Worm (Caenorhabditis elegans) whole organism, L1 larva: ENCODE data around the gene psmd-9.

Source experiments
- C04F5.9 ChIP-seq: sonication (generic microtip); optimal IDR thresholded peaks from 2 replicates; lab custom pipeline; 2016; ENCODE audit warnings: missing genetic modification characterization, missing compliant biosample characterization
- C16A3.4 ChIP-seq: fragments of 150-350 bp; optimal IDR thresholded peaks from 2 replicates; lab custom pipeline; 2014; ENCODE audit warnings: missing biosample characterization, missing genetic modification characterization
- C34B4.2 ChIP-seq: sonication (generic microtip); optimal IDR thresholded peaks from 2 replicates; lab custom pipeline; 2017; ENCODE audit warnings: mild to moderate bottlenecking, missing genetic modification characterization, missing compliant biosample characterization
- Y116A8C.19 ChIP-seq: sonication (generic microtip); optimal IDR thresholded peaks from 2 replicates; lab custom pipeline; 2016; ENCODE audit warnings: missing compliant biosample characterization, missing genetic modification characterization, borderline replicate concordance
- aly-2 ChIP-seq: fragments of 150-350 bp; optimal IDR thresholded peaks from 2 replicates; lab custom pipeline; 2014; ENCODE audit warnings: missing biosample characterization, missing genetic modification characterization
- blmp-1 ChIP-seq: fragments of 150-350 bp; optimal IDR thresholded peaks from 2 replicates; lab custom pipeline; 2014; ENCODE audit warnings: missing biosample characterization, missing genetic modification characterization
- ceh-88 ChIP-seq: fragments of 200-800 bp; sonication (Bioruptor generic); IDR thresholded peaks from 2 replicates; pipeline ENCODE4 v1.3.6; 2022; ENCODE audit warnings: missing genetic modification characterization, missing compliant biosample characterization
- ceh-90 ChIP-seq: sonication (generic microtip); optimal IDR thresholded peaks from 2 replicates; lab custom pipeline; 2016; ENCODE audit warnings: missing genetic modification characterization, missing compliant biosample characterization
- dpl-1 ChIP-seq, 3 experiments: fragments of 150-350 bp in 2 of 3; sonication (generic microtip) in 1 of 3; optimal IDR thresholded peaks; 2 replicates each; lab custom pipeline; 2014 to 2017; ENCODE audit warnings: missing biosample characterization in 3 of 3, missing genetic modification characterization in 3 of 3, missing genetic modification reagents in 3 of 3
- efl-1 ChIP-seq, 4 experiments: fragments of 150-350 bp; optimal IDR thresholded peaks in 3 of 4; peaks in 1 of 4; 1 replicate in 1 of 4; 2 replicates in 3 of 4; lab custom pipeline; 2014; ENCODE audit warnings: missing biosample characterization in 2 of 4, missing genetic modification characterization in 2 of 4, missing genetic modification reagents in 2 of 4
- egl-13 ChIP-seq: sonication (generic microtip); optimal IDR thresholded peaks from 2 replicates; lab custom pipeline; 2016; ENCODE audit warnings: missing genotype, missing genetic modification reagents, missing genetic modification characterization, missing compliant biosample characterization
- elt-2 ChIP-seq: sonication (generic microtip); optimal IDR thresholded peaks from 2 replicates; lab custom pipeline; 2016; ENCODE audit warnings: missing genetic modification characterization, mild to moderate bottlenecking, inconsistent platforms, missing compliant biosample characterization, missing genetic modification reagents
- elt-3 ChIP-seq, 6 experiments: fragments of 150-350 bp in 1 of 6; sonication (generic microtip); optimal IDR thresholded peaks; 2 replicates each; lab custom pipeline; 2017 to 2018; ENCODE audit warnings: missing biosample characterization in 6 of 6, missing genetic modification characterization in 6 of 6, inconsistent platforms in 1 of 6
- fkh-10 ChIP-seq: sonication (generic microtip); optimal IDR thresholded peaks from 2 replicates; lab custom pipeline; 2017; ENCODE audit warnings: missing biosample characterization, missing genetic modification reagents, missing genetic modification characterization
- hpl-2 ChIP-seq: fragments of 150-350 bp; optimal IDR thresholded peaks from 2 replicates; lab custom pipeline; 2014; ENCODE audit warnings: missing biosample characterization, missing genetic modification reagents, missing genetic modification characterization
- isw-1 ChIP-seq: fragments of 200-800 bp; sonication (Bioruptor generic); IDR thresholded peaks from 2 replicates; pipeline ENCODE4 v1.3.6; 2022; ENCODE audit warnings: missing genetic modification characterization, missing compliant biosample characterization
- lin-15B ChIP-seq: fragments of 150-350 bp; sonication (generic microtip); optimal IDR thresholded peaks from 3 replicates; lab custom pipeline; 2014; ENCODE audit warnings: missing biosample characterization, missing genetic modification characterization
- lin-35 ChIP-seq, 2 experiments: fragments of 150-350 bp; optimal IDR thresholded peaks; 2 replicates each; lab custom pipeline; 2014; ENCODE audit warnings: missing biosample characterization in 2 of 2, missing genetic modification characterization in 2 of 2, missing genetic modification reagents in 2 of 2
- lin-39 ChIP-seq: fragments of 150-350 bp; optimal IDR thresholded peaks from 2 replicates; lab custom pipeline; 2014; ENCODE audit warnings: missing biosample characterization, missing genetic modification reagents, missing genetic modification characterization
- lir-3 ChIP-seq: sonication (generic microtip); optimal IDR thresholded peaks from 2 replicates; lab custom pipeline; 2016; ENCODE audit warnings: mild to moderate bottlenecking, missing genetic modification characterization, moderate library complexity, missing compliant biosample characterization; ENCODE audit not compliant: poor library complexity
- mdl-1 ChIP-seq, 2 experiments: fragments of 150-350 bp; optimal IDR thresholded peaks; 2 replicates each; lab custom pipeline; 2014 to 2017; ENCODE audit warnings: missing biosample characterization in 2 of 2, missing genetic modification characterization in 2 of 2, inconsistent platforms in 1 of 2
- mef-2 ChIP-seq: fragments of 150-350 bp; optimal IDR thresholded peaks from 2 replicates; lab custom pipeline; 2014; ENCODE audit warnings: missing biosample characterization, missing genetic modification characterization
- mep-1 ChIP-seq: fragments of 150-350 bp; optimal IDR thresholded peaks from 2 replicates; lab custom pipeline; 2014; ENCODE audit warnings: missing biosample characterization, missing genetic modification characterization
- nhr-237 ChIP-seq: fragments of 150-350 bp; optimal IDR thresholded peaks from 2 replicates; lab custom pipeline; 2014; ENCODE audit warnings: missing biosample characterization, missing genetic modification characterization
- nhr-28 ChIP-seq: fragments of 150-350 bp; optimal IDR thresholded peaks from 2 replicates; lab custom pipeline; 2014; ENCODE audit warnings: missing biosample characterization, missing genetic modification characterization
- nhr-47 ChIP-seq: sonication (generic microtip); optimal IDR thresholded peaks from 2 replicates; lab custom pipeline; 2016; ENCODE audit warnings: mild to moderate bottlenecking, missing genetic modification characterization, moderate library complexity, missing compliant biosample characterization
- nhr-71 ChIP-seq: sonication (generic microtip); optimal IDR thresholded peaks from 2 replicates; lab custom pipeline; 2016; ENCODE audit warnings: mild to moderate bottlenecking, missing genetic modification characterization, moderate library complexity, missing compliant biosample characterization
- nhr-76 ChIP-seq: sonication (generic microtip); optimal IDR thresholded peaks from 2 replicates; lab custom pipeline; 2017; ENCODE audit warnings: missing biosample characterization, missing genetic modification characterization
- nhr-77 ChIP-seq: fragments of 150-350 bp; optimal IDR thresholded peaks from 2 replicates; lab custom pipeline; 2014; ENCODE audit warnings: missing biosample characterization, missing genetic modification characterization
- nhr-84 ChIP-seq: sonication (generic microtip); optimal IDR thresholded peaks from 2 replicates; lab custom pipeline; 2017; ENCODE audit warnings: missing biosample characterization, missing genetic modification characterization
- pag-3 ChIP-seq: sonication (generic microtip); optimal IDR thresholded peaks from 2 replicates; lab custom pipeline; 2017; ENCODE audit warnings: missing genetic modification characterization, mild to moderate bottlenecking, missing compliant biosample characterization, antibody characterized with exemption, borderline replicate concordance; ENCODE audit not compliant: insufficient read depth
- rnt-1 ChIP-seq: sonication (generic microtip); optimal IDR thresholded peaks from 2 replicates; lab custom pipeline; 2016; ENCODE audit warnings: mild to moderate bottlenecking, missing genetic modification characterization, moderate library complexity, missing compliant biosample characterization
- skn-1 ChIP-seq: fragments of 150-350 bp; optimal IDR thresholded peaks from 2 replicates; lab custom pipeline; 2014; ENCODE audit warnings: missing biosample characterization, missing genetic modification characterization
- snu-23 ChIP-seq: sonication (generic microtip); optimal IDR thresholded peaks from 2 replicates; lab custom pipeline; 2016; ENCODE audit warnings: missing genetic modification characterization, missing compliant biosample characterization
- swsn-7 ChIP-seq: sonication (generic microtip); optimal IDR thresholded peaks from 2 replicates; lab custom pipeline; 2016; ENCODE audit warnings: missing genetic modification characterization, missing compliant biosample characterization
- tbx-2 ChIP-seq: sonication (generic microtip); optimal IDR thresholded peaks from 2 replicates; lab custom pipeline; 2016; ENCODE audit warnings: missing genetic modification characterization, missing compliant biosample characterization
- unc-130 ChIP-seq: fragments of 150-350 bp; optimal IDR thresholded peaks from 2 replicates; lab custom pipeline; 2017; ENCODE audit warnings: missing biosample characterization, missing genetic modification characterization, inconsistent platforms
- unc-98 ChIP-seq: fragments of 200-800 bp; sonication (Bioruptor generic); IDR thresholded peaks from 2 replicates; pipeline ENCODE4 v1.3.6; 2022; ENCODE audit warnings: missing genetic modification characterization, missing compliant biosample characterization
- zip-4 ChIP-seq: fragments of 200-800 bp; sonication (Bioruptor generic); optimal IDR thresholded peaks from 2 replicates; lab custom pipeline; 2018; ENCODE audit warnings: mild to moderate bottlenecking, missing genetic modification characterization, moderate library complexity, missing compliant biosample characterization
- ztf-11 ChIP-seq, 2 experiments: sonication (generic microtip); optimal IDR thresholded peaks; 2 replicates each; lab custom pipeline; 2016 to 2017; ENCODE audit warnings: missing genetic modification characterization in 2 of 2, missing biosample characterization in 1 of 2, missing compliant biosample characterization in 1 of 2
- ztf-4 ChIP-seq: fragments of 150-350 bp; optimal IDR thresholded peaks from 2 replicates; lab custom pipeline; 2014; ENCODE audit warnings: missing biosample characterization, missing genetic modification characterization

Gene psmd-9

DNA sequence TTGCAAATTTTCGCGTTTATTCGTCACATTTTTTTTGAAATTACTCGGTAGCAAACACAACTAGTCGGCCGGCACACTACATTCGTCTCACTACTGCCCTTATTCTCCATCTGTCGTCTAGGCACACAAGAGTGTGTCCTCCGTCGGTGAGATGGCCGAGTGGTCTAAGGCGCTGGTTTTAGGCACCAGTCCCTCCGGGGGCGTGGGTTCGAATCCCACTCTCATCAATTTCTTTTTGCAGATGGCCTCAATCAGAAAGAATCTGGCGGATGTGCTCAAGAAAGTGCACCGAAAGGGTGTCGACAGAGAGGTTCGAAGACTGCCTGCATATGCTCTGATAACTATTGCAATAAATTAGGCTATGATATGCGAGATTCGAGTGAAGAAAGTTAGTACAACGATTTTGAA lies 48.8 kb upstream of the psmd-9 start (continued):
- TF ChIP-seq ztf-4 (tag; lab: Kevin White, UChicago) (no peak), ceh-88 (GFP tag; lab: Robert Waterston, UW) (peak; percentile 63), blmp-1 (tag; lab: Kevin White, UChicago) (peak; percentile 18), rnt-1 (tag; lab: Kevin White, UChicago) (peak; percentile 82), isw-1 (GFP tag; lab: Robert Waterston, UW) (peak; percentile 57), nhr-47 (peak; percentile 80), nhr-237 (tag; lab: Kevin White, UChicago) (peak; percentile 27), lin-35 (GFP tag; optimal IDR thresholded peaks at IDR 0.05; lab: Kevin White, UChicago) (peak; percentile 35 to 83), fkh-10 (peak; percentile 44), nhr-28 (tag; lab: Kevin White, UChicago) (no peak), nhr-76 (tag; lab: Kevin White, UChicago) (no peak), skn-1 (tag; lab: Kevin White, UChicago) (peak; percentile 50), ztf-11 (tag; optimal IDR thresholded peaks at IDR 0.05; lab: Kevin White, UChicago) (peak in 1 of 2 experiments; percentile 10), pag-3 (tag; lab: Kevin White, UChicago) (no peak), C04F5.9 (tag; lab: Kevin White, UChicago) (peak; percentile 6), nhr-71 (tag; lab: Kevin White, UChicago) (peak; percentile 79), nhr-77 (tag; lab: Kevin White, UChicago) (peak; percentile 75), lin-39 (no peak), Y116A8C.19 (tag; lab: Kevin White, UChicago) (no peak), unc-98 (GFP tag; lab: Robert Waterston, UW) (no peak), mep-1 (peak; percentile 68), hpl-2 (GFP tag; lab: Kevin White, UChicago) (no peak), tbx-2 (tag; lab: Kevin White, UChicago) (peak; percentile 65), C16A3.4 (peak; percentile 75), dpl-1 (GFP tag; optimal IDR thresholded peaks at IDR 0.05; lab: Kevin White, UChicago) (peak in 2 of 3 experiments; percentile 36 to 47), C34B4.2 (tag; lab: Kevin White, UChicago) (no peak), nhr-84 (tag; lab: Kevin White, UChicago) (no peak), mdl-1 (tag; optimal IDR thresholded peaks at IDR 0.05; lab: Kevin White, UChicago) (peak in 1 of 2 experiments; percentile 75), zip-4 (GFP tag; lab: Kevin White, UChicago) (no peak), lir-3 (tag; lab: Kevin White, UChicago) (peak; percentile 20), unc-130 (tag; lab: Kevin White, UChicago) (peak; percentile 15), ceh-90 (tag; lab: Kevin White, UChicago) (no peak), swsn-7 (tag; lab: Kevin White, UChicago) (peak; percentile 67), mef-2 (tag; lab: Kevin White, UChicago) (no peak), egl-13 (tag; lab: Kevin White, UChicago) (no peak), snu-23 (peak; percentile 85)

DNA sequence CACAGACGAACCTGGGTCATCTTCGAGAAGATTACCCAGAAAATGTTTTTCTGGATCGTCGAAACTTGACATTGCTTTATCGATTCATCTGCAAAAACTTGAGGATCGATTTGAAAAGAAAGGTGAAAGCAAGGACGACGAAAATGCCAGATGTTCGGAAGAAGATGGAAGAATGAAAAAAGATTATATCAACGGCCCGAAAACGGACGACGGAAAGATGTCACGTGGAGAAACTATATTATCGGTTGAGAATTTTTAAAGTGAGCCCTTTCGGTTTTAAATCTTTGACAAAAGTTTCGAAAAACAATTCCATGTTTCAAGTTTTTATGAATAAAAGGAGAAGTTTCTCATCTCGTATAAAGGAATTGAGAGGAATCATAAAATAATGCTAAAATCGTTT lies 43.7 kb upstream of the psmd-9 start, which contains the start of gene dnj-5:
TSS of gene dnj-5 (minus strand) at position 101 of the 400 bp plus-strand sequence.
- TF ChIP-seq nhr-84 (tag; lab: Kevin White, UChicago) (no peak), lin-15B (tag; lab: Kevin White, UChicago) (no peak), aly-2 (no peak), elt-2 (tag; lab: Kevin White, UChicago) (no peak), efl-1 (optimal IDR thresholded peaks at IDR 0.05; lab: Kevin White, UChicago) (no peak), efl-1 (GFP tag; optimal IDR thresholded peaks at IDR 0.05 in 1 of 2; lab: Kevin White, UChicago) (peak in 1 of 2 experiments; percentile 27), elt-3 (tag; optimal IDR thresholded peaks at IDR 0.05; lab: Kevin White, UChicago) (no peak), blmp-1 (tag; lab: Kevin White, UChicago) (peak; percentile 87)
